Worm (Caenorhabditis elegans): ENCODE measurements around the gene H06I04.6.

- no peak for TF ChIP-seq nhr-237 (tag; optimal IDR thresholded peaks at IDR 0.05)
- TF ChIP-seq ZK546.5 (tag; optimal IDR thresholded peaks at IDR 0.05): no peak
- TF ChIP-seq aly-2 (tag; optimal IDR thresholded peaks at IDR 0.05): no peak
- no peak for TF ChIP-seq unc-39 (tag; optimal IDR thresholded peaks at IDR 0.05)
- no peak for TF ChIP-seq lin-11 (tag; optimal IDR thresholded peaks at IDR 0.05)
- no peak for TF ChIP-seq ceh-82 (tag; optimal IDR thresholded peaks at IDR 0.05)
- TF ChIP-seq unc-62 (GFP tag; optimal IDR thresholded peaks at IDR 0.05): no peak
- no peak for TF ChIP-seq skn-1 (tag; optimal IDR thresholded peaks at IDR 0.05)
- no peak for TF ChIP-seq nhr-11 (tag; optimal IDR thresholded peaks at IDR 0.05)
- no peak for TF ChIP-seq elt-1 (tag; optimal IDR thresholded peaks at IDR 0.05)
- TF ChIP-seq crh-2 (tag; optimal IDR thresholded peaks at IDR 0.05): no peak
- no peak for TF ChIP-seq snpc-4 (tag; optimal IDR thresholded peaks at IDR 0.05)
- TF ChIP-seq mbf-1 (tag; optimal IDR thresholded peaks at IDR 0.05): no peak
Measured at ce11 chrIII:3063999-3064398, at the start of gene H06I04.6.

All from whole organism, L2 larva.